Fruit fly (Drosophila melanogaster) whole organism, wandering third instar larva: ENCODE measurements around the gene CG43052.

Source experiments
- HLH106 ChIP-seq: fragments of 200-800 bp; optimal IDR thresholded peaks from 3 replicates; lab custom pipeline; 2019; ENCODE audit warnings: missing biosample characterization, mild to moderate bottlenecking, missing genetic modification characterization, moderate library complexity
- Hnf4 ChIP-seq: fragments of 200-800 bp; sonication (Bioruptor generic); optimal IDR thresholded peaks from 2 replicates; lab custom pipeline; 2016; ENCODE audit warnings: missing biosample characterization, mild to moderate bottlenecking, missing genetic modification characterization
- Hr83 ChIP-seq: fragments of 200-300 bp; sonication (Bioruptor generic); optimal IDR thresholded peaks from 2 replicates; lab custom pipeline; 2016; ENCODE audit warnings: missing biosample characterization, mild to moderate bottlenecking, missing genetic modification characterization, moderate library complexity; ENCODE audit not compliant: poor library complexity, severe bottlenecking
- Mio ChIP-seq: sonication (Bioruptor generic); optimal IDR thresholded peaks from 2 replicates; lab custom pipeline; 2016; ENCODE audit warnings: missing biosample characterization, missing genetic modification characterization
- dl ChIP-seq, 2 experiments: fragments of 175-275, 200-275 bp in 1 of 2; fragments of 200-275 bp in 1 of 2; sonication (Bioruptor generic); optimal IDR thresholded peaks; lab custom pipeline; 2018; ENCODE audit warnings: mild to moderate bottlenecking in 2 of 2, missing biosample characterization in 2 of 2, missing genetic modification characterization in 2 of 2, moderate library complexity in 2 of 2; ENCODE audit not compliant: partially characterized antibody in 2 of 2, insufficient read depth in 1 of 2
- h ChIP-seq: fragments of 200-800 bp; sonication (Bioruptor generic); optimal IDR thresholded peaks from 3 replicates; lab custom pipeline; 2016; ENCODE audit warnings: missing biosample characterization, mild to moderate bottlenecking, missing genetic modification characterization
- jim ChIP-seq: fragments of 175-275, 200-325 bp; sonication (Bioruptor generic); optimal IDR thresholded peaks from 2 replicates; lab custom pipeline; 2016; ENCODE audit warnings: missing biosample characterization, mild to moderate bottlenecking, missing genetic modification characterization
- psq ChIP-seq: fragments of 200-800 bp; sonication (Bioruptor generic); optimal IDR thresholded peaks from 3 replicates; lab custom pipeline; 2017; ENCODE audit warnings: missing biosample characterization, mild to moderate bottlenecking, missing genetic modification characterization, moderate library complexity
- rgr ChIP-seq: fragments of 200-800 bp; sonication (Bioruptor generic); optimal IDR thresholded peaks from 3 replicates; lab custom pipeline; 2016; ENCODE audit warnings: missing biosample characterization, mild to moderate bottlenecking, missing genetic modification characterization
- sage ChIP-seq: fragments of 200-800 bp; sonication (Bioruptor generic); optimal IDR thresholded peaks from 2 replicates; lab custom pipeline; 2016; ENCODE audit warnings: missing biosample characterization, mild to moderate bottlenecking, missing genetic modification characterization
- sv ChIP-seq: fragments of 200-800 bp; sonication (Bioruptor generic); optimal IDR thresholded peaks from 3 replicates; lab custom pipeline; 2016; ENCODE audit warnings: missing biosample characterization, missing genetic modification characterization
- usp ChIP-seq: fragments of >200 bp; optimal IDR thresholded peaks from 2 replicates; lab custom pipeline; 2017; ENCODE audit warnings: missing biosample characterization, missing genetic modification characterization

dm6 chr2L:14316704-14317103 lies 35.2 kb upstream of the CG43052 start:
- TF ChIP-seq dl (GFP tag; optimal IDR thresholded peaks at IDR 0.05; lab: Kevin White, UChicago; ENCODE audit: insufficient read depth in 1 of 2, partially characterized antibody in 2 of 2) (no peak), Mio (no peak), sv (no peak), jim (no peak), h (GFP tag; lab: Kevin White, UChicago) (no peak), Hr83 (GFP tag; lab: Kevin White, UChicago) (no peak), rgr (GFP tag; lab: Kevin White, UChicago) (no peak), Hnf4 (GFP tag; lab: Kevin White, UChicago) (no peak), usp (GFP tag; lab: Kevin White, UChicago) (no peak), sage (GFP tag; lab: Kevin White, UChicago) (no peak), HLH106 (tag; lab: Kevin White, UChicago) (no peak), psq (no peak)
